Fruit fly (Drosophila melanogaster): ENCODE results near the gene CG18180.

CG18180 gene

dm6 chr3L:9637812-9638211, 3.0 kb upstream of the CG18180 start, which contains the start of gene CG8329:
Gene CG8329, plus strand, starts transcription at chr3L:9638112.
- TF ChIP-seq ey (GFP tag; optimal IDR thresholded peaks at IDR 0.05) (no peak), Mio (GFP tag; optimal IDR thresholded peaks at IDR 0.05) (no peak), h (GFP tag; optimal IDR thresholded peaks at IDR 0.05) (no peak), dsf (GFP tag; optimal IDR thresholded peaks at IDR 0.05; ENCODE audit: borderline replicate concordance) (no peak), rgr (GFP tag; optimal IDR thresholded peaks at IDR 0.05) (no peak), N (GFP tag; optimal IDR thresholded peaks at IDR 0.05) (no peak), Dif (GFP tag; optimal IDR thresholded peaks at IDR 0.05; ENCODE audit: partially characterized antibody) (no peak), sv (GFP tag; optimal IDR thresholded peaks at IDR 0.05) (no peak), Abd-B (GFP tag; optimal IDR thresholded peaks at IDR 0.05) (no peak), OdsH (GFP tag; optimal IDR thresholded peaks at IDR 0.05) (no peak), tai (GFP tag; optimal IDR thresholded peaks at IDR 0.05) (no peak), Dfd (GFP tag; optimal IDR thresholded peaks at IDR 0.05) (no peak), brk (GFP tag; optimal IDR thresholded peaks at IDR 0.05) (no peak), usp (GFP tag; optimal IDR thresholded peaks at IDR 0.05) (no peak), Hr83 (GFP tag; optimal IDR thresholded peaks at IDR 0.05; ENCODE audit: poor library complexity, severe bottlenecking) (no peak), dmrt93B (GFP tag; optimal IDR thresholded peaks at IDR 0.05) (no peak), fru (GFP tag; optimal IDR thresholded peaks at IDR 0.05) (no peak), Sp1 (GFP tag; optimal IDR thresholded peaks at IDR 0.05) (no peak), Hr78 (GFP tag; optimal IDR thresholded peaks at IDR 0.05) (no peak), Vsx2 (GFP tag; optimal IDR thresholded peaks at IDR 0.05; ENCODE audit: partially characterized antibody) (no peak)

- no peak for TF ChIP-seq Dfd (GFP tag; optimal IDR thresholded peaks at IDR 0.05)
- TF ChIP-seq brk (GFP tag; optimal IDR thresholded peaks at IDR 0.05), result no peak
- no peak for TF ChIP-seq OdsH (GFP tag; optimal IDR thresholded peaks at IDR 0.05)
- no peak for TF ChIP-seq CrebA (GFP tag; optimal IDR thresholded peaks at IDR 0.05; ENCODE audit: borderline replicate concordance)
- TF ChIP-seq HLH106 (tag; optimal IDR thresholded peaks at IDR 0.05), result no peak
- no peak for TF ChIP-seq CG9705 (GFP tag; optimal IDR thresholded peaks at IDR 0.05)
- no peak for TF ChIP-seq Vsx2 (GFP tag; optimal IDR thresholded peaks at IDR 0.05; ENCODE audit: partially characterized antibody)
- no peak for TF ChIP-seq N (GFP tag; optimal IDR thresholded peaks at IDR 0.05)
- no peak for TF ChIP-seq CG32264 (GFP tag; optimal IDR thresholded peaks at IDR 0.05)
- TF ChIP-seq tai (GFP tag; optimal IDR thresholded peaks at IDR 0.05), result no peak
- TF ChIP-seq foxo (GFP tag; optimal IDR thresholded peaks at IDR 0.05), result no peak
- TF ChIP-seq jim (GFP tag; optimal IDR thresholded peaks at IDR 0.05), result no peak
- TF ChIP-seq dsf (GFP tag; optimal IDR thresholded peaks at IDR 0.05; ENCODE audit: borderline replicate concordance), result no peak
- no peak for TF ChIP-seq rgr (GFP tag; optimal IDR thresholded peaks at IDR 0.05)
- no peak for TF ChIP-seq fru (GFP tag; optimal IDR thresholded peaks at IDR 0.05)
- TF ChIP-seq Mio (GFP tag; optimal IDR thresholded peaks at IDR 0.05), result no peak
- no peak for TF ChIP-seq Hnf4 (GFP tag; optimal IDR thresholded peaks at IDR 0.05)
- no peak for TF ChIP-seq Hr78 (GFP tag; optimal IDR thresholded peaks at IDR 0.05)
These were observed 1.8 kb upstream of the CG18180 start, which contains the start of gene CG18179 for dm6 chr3L:9638971-9639370. Gene CG18179, plus strand, starts transcription at chr3L:9639271.

- TF ChIP-seq lola (GFP tag; optimal IDR thresholded peaks at IDR 0.05) (no peak), Rel (GFP tag; optimal IDR thresholded peaks at IDR 0.05) (no peak), Rel (tag; optimal IDR thresholded peaks at IDR 0.05) (no peak), woc (GFP tag; optimal IDR thresholded peaks at IDR 0.05) (no peak), CG9705 (GFP tag; optimal IDR thresholded peaks at IDR 0.05) (no peak), fru (GFP tag; optimal IDR thresholded peaks at IDR 0.05) (no peak), Dif (GFP tag; optimal IDR thresholded peaks at IDR 0.05; ENCODE audit: partially characterized antibody) (no peak), ey (GFP tag; optimal IDR thresholded peaks at IDR 0.05) (no peak), jim (GFP tag; optimal IDR thresholded peaks at IDR 0.05) (no peak), tai (GFP tag; optimal IDR thresholded peaks at IDR 0.05) (no peak)
These were observed 2.9 kb downstream of the CG18180 start, which contains the start of gene CNMaR for dm6 chr3L:9643762-9644161. Gene CNMaR, plus strand, starts transcription at chr3L:9644109.

dm6 chr3L:9671372-9671771, 30.6 kb downstream of the CG18180 start:
- TF ChIP-seq dmrt93B (GFP tag; optimal IDR thresholded peaks at IDR 0.05) (no peak), br (GFP tag; optimal IDR thresholded peaks at IDR 0.05) (peak; percentile 5)

dm6 chr3L:9674300-9674699, 33.5 kb downstream of the CG18180 start:
- TF ChIP-seq GATAd (GFP tag; optimal IDR thresholded peaks at IDR 0.05) (no peak), CG9705 (GFP tag; optimal IDR thresholded peaks at IDR 0.05) (no peak), psq (GFP tag; optimal IDR thresholded peaks at IDR 0.05) (no peak), tai (GFP tag; optimal IDR thresholded peaks at IDR 0.05) (no peak), HLH106 (tag; optimal IDR thresholded peaks at IDR 0.05) (no peak), Abd-B (GFP tag; optimal IDR thresholded peaks at IDR 0.05) (no peak), jim (GFP tag; optimal IDR thresholded peaks at IDR 0.05) (no peak), dmrt93B (GFP tag; optimal IDR thresholded peaks at IDR 0.05) (no peak), pan (optimal IDR thresholded peaks at IDR 0.05) (no peak), Hnf4 (GFP tag; optimal IDR thresholded peaks at IDR 0.05) (no peak), br (GFP tag; optimal IDR thresholded peaks at IDR 0.05) (no peak), Myc (optimal IDR thresholded peaks at IDR 0.05) (no peak), Dif (GFP tag; optimal IDR thresholded peaks at IDR 0.05; ENCODE audit: partially characterized antibody) (no peak)

All from whole organism, wandering third instar larva.